Worm (Caenorhabditis elegans) whole organism, young adult: Measurements from ENCODE around the gene daf-31.

Source experiments
- F37B4.10 ChIP-seq: fragments of 200-800 bp; sonication (Bioruptor generic); IDR thresholded peaks from 2 replicates; pipeline ENCODE4 v1.3.6; 2022; ENCODE audit warnings: missing genetic modification characterization, missing compliant biosample characterization
- Y53F4B.3 ChIP-seq: fragments of 200-800 bp; sonication (Bioruptor generic); IDR thresholded peaks from 2 replicates; pipeline ENCODE4 v1.3.6; 2022; ENCODE audit warnings: missing genetic modification reagents, missing genetic modification characterization, missing compliant biosample characterization
- Y79H2A.3 ChIP-seq: fragments of 200-800 bp; sonication (Bioruptor generic); conservative IDR thresholded peaks from 2 replicates; pipeline ENCODE4 v1.3.6; 2022; ENCODE audit warnings: missing genetic modification reagents, missing genetic modification characterization, missing compliant biosample characterization
- hlh-26 ChIP-seq: fragments of 200-800 bp; sonication (Bioruptor generic); conservative IDR thresholded peaks from 2 replicates; pipeline ENCODE4 v1.3.6; 2022; ENCODE audit warnings: missing genetic modification reagents, missing genetic modification characterization, missing compliant biosample characterization
- hmg-1.2 ChIP-seq: fragments of 200-800 bp; sonication (Bioruptor generic); IDR thresholded peaks from 2 replicates; pipeline ENCODE4 v1.3.6; 2022; ENCODE audit warnings: missing genetic modification reagents, missing genetic modification characterization, missing compliant biosample characterization
- snpc-1.1 ChIP-seq: sonication (generic microtip); optimal IDR thresholded peaks from 2 replicates; lab custom pipeline; 2017; ENCODE audit warnings: missing genetic modification characterization, mild to moderate bottlenecking, missing compliant biosample characterization, antibody characterized with exemption, moderate library complexity, missing genotype, missing genetic modification reagents; ENCODE audit not compliant: insufficient read depth

ce11 chrIV:8243170-8243569 lies 46.9 kb upstream of the daf-31 start:
- TF ChIP-seq Y53F4B.3, result no peak
- no peak for TF ChIP-seq hmg-1.2 (GFP tag; lab: Robert Waterston, UW)
- TF ChIP-seq F37B4.10 (GFP tag; lab: Robert Waterston, UW), result no peak
- TF ChIP-seq snpc-1.1 (tag; lab: Kevin White, UChicago), result no peak
- no peak for TF ChIP-seq Y79H2A.3
- no peak for TF ChIP-seq hlh-26 (GFP tag; lab: Robert Waterston, UW)
